Fruit fly (Drosophila melanogaster) whole organism, adult: ENCODE results near the gene CG2794.

Source experiments
- CG7045 ChIP-seq: fragments of 200-800 bp; sonication (Bioruptor generic); optimal IDR thresholded peaks from 2 replicates; lab custom pipeline; 2017; ENCODE audit warnings: missing biosample characterization, mild to moderate bottlenecking, missing genetic modification characterization
- Hr96 ChIP-seq: fragments of 200-800 bp; sonication (Bioruptor generic); optimal IDR thresholded peaks from 2 replicates; lab custom pipeline; 2016; ENCODE audit warnings: missing biosample characterization, missing genetic modification characterization
- bab1 ChIP-seq: fragments of 200-800 bp; sonication (Bioruptor generic); optimal IDR thresholded peaks from 3 replicates; lab custom pipeline; 2019; ENCODE audit warnings: missing biosample characterization, mild to moderate bottlenecking, missing genetic modification characterization, moderate library complexity

DNA sequence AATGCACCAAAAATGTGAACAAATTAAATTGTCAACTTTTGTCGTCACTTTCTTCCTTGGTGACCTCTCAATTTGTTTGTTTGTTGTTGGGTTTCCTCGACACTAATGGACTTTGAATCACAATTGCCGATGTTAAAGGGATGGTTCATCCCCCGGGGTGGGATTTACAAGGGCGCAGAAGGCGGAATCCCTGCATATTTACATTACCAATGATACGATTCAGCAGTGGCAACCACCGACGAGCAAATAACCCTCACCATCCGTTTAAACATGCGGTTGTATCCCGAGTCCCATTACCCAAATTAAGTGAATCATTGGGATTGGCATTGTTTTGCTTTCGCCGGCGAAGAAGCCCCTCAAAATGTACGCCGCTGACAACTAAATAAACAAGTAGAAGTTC is 27.5 kb downstream of the CG2794 start:
- TF ChIP-seq Hr96 (GFP tag; lab: Kevin White, UChicago), result no peak
- TF ChIP-seq bab1 (GFP tag; lab: Kevin White, UChicago), result no peak
- no peak for TF ChIP-seq CG7045
